Fruit fly (Drosophila melanogaster): ENCODE results near the gene Gr93d.

Gene Gr93d

dm6 chr3R:21841474-21842376 is 4.7 kb downstream of the Gr93d start:
- TF ChIP-seq CG8478 (optimal IDR thresholded peaks at IDR 0.05) (no peak), CTCF (optimal IDR thresholded peaks at IDR 0.05) (no peak)

- no peak for TF ChIP-seq CTCF (optimal IDR thresholded peaks at IDR 0.05)
- TF ChIP-seq CG8478 (optimal IDR thresholded peaks at IDR 0.05): no peak
Measured at dm6 chr3R:21840432-21840831, 6.0 kb downstream of the Gr93d start.

- TF ChIP-seq CG8478 (optimal IDR thresholded peaks at IDR 0.05): no peak
- no peak for TF ChIP-seq CTCF (optimal IDR thresholded peaks at IDR 0.05)
Measured at dm6 chr3R:21839636-21840035, 6.8 kb downstream of the Gr93d start.

- TF ChIP-seq CG8478 (optimal IDR thresholded peaks at IDR 0.05): no peak
- no peak for TF ChIP-seq CTCF (optimal IDR thresholded peaks at IDR 0.05)
Measured at dm6 chr3R:21838505-21838956, 7.9 kb downstream of the Gr93d start.

dm6 chr3R:21837069-21837977 is 9.1 kb downstream of the Gr93d start:
- no peak for TF ChIP-seq CTCF (optimal IDR thresholded peaks at IDR 0.05)
- TF ChIP-seq CG8478 (optimal IDR thresholded peaks at IDR 0.05): no peak

- no peak for TF ChIP-seq CG8478 (optimal IDR thresholded peaks at IDR 0.05)
- TF ChIP-seq CTCF (optimal IDR thresholded peaks at IDR 0.05): no peak
Measured at dm6 chr3R:21836614-21837013, 9.8 kb downstream of the Gr93d start.

- TF ChIP-seq CTCF (optimal IDR thresholded peaks at IDR 0.05): no peak
- no peak for TF ChIP-seq CG8478 (optimal IDR thresholded peaks at IDR 0.05)
Measured at dm6 chr3R:21836201-21836504, 10.3 kb downstream of the Gr93d start.

- TF ChIP-seq CTCF (optimal IDR thresholded peaks at IDR 0.05) (no peak), CG8478 (optimal IDR thresholded peaks at IDR 0.05) (no peak)
Measured at dm6 chr3R:21835388-21836200, 10.9 kb downstream of the Gr93d start.

- TF ChIP-seq CG8478 (optimal IDR thresholded peaks at IDR 0.05) (no peak), CTCF (optimal IDR thresholded peaks at IDR 0.05) (no peak)
Measured at dm6 chr3R:21834234-21835070, 12.0 kb downstream of the Gr93d start.

dm6 chr3R:21832203-21832602 is 14.3 kb downstream of the Gr93d start, which contains the start of gene Gr93a:
TSS of gene Gr93a (plus strand) at chr3R:21832503.
- TF ChIP-seq CTCF (optimal IDR thresholded peaks at IDR 0.05) (no peak), CG8478 (optimal IDR thresholded peaks at IDR 0.05) (no peak)

dm6 chr3R:21831040-21831439 is 15.4 kb downstream of the Gr93d start:
- no peak for TF ChIP-seq CTCF (optimal IDR thresholded peaks at IDR 0.05)
- TF ChIP-seq CG8478 (optimal IDR thresholded peaks at IDR 0.05): no peak

- no peak for TF ChIP-seq CTCF (optimal IDR thresholded peaks at IDR 0.05)
- no peak for TF ChIP-seq CG8478 (optimal IDR thresholded peaks at IDR 0.05)
Measured at dm6 chr3R:21830303-21830707, 16.2 kb downstream of the Gr93d start.

dm6 chr3R:21829487-21829957 is 16.9 kb downstream of the Gr93d start:
- TF ChIP-seq CG8478 (optimal IDR thresholded peaks at IDR 0.05) (no peak), CTCF (optimal IDR thresholded peaks at IDR 0.05) (no peak)
